Worm (Caenorhabditis elegans): ENCODE results near the gene C04G6.2.

The C04G6.2 gene

ce11 chrII:5067927-5068326, 25.1 kb upstream of the C04G6.2 start, which contains the start of gene C27A2.8:
Gene C27A2.8 (minus strand): TSS chrII:5068043.
- TF ChIP-seq attf-5 (GFP tag; optimal IDR thresholded peaks at IDR 0.05) (no peak), F22D6.2 (tag; optimal IDR thresholded peaks at IDR 0.05) (no peak), unc-130 (GFP tag; optimal IDR thresholded peaks at IDR 0.05) (no peak), lir-1 (GFP tag; conservative IDR thresholded peaks at IDR 0.05) (no peak), ama-1 (optimal IDR thresholded peaks at IDR 0.05) (no peak), ama-1 (GFP tag; optimal IDR thresholded peaks at IDR 0.05) (no peak), dpff-1 (tag; optimal IDR thresholded peaks at IDR 0.05) (no peak), ceh-58 (GFP tag; IDR thresholded peaks at IDR 0.05) (no peak), hmg-20 (GFP tag; IDR thresholded peaks at IDR 0.05) (no peak), nfya-1 (tag; optimal IDR thresholded peaks at IDR 0.05; ENCODE audit: borderline replicate concordance, insufficient read depth) (no peak), F55B11.4 (tag; optimal IDR thresholded peaks at IDR 0.05; ENCODE audit: borderline replicate concordance, insufficient read depth) (no peak), aptf-3 (GFP tag; IDR thresholded peaks at IDR 0.05) (no peak), let-607 (tag; optimal IDR thresholded peaks at IDR 0.05) (no peak), ceh-27 (GFP tag; optimal IDR thresholded peaks at IDR 0.05) (no peak), hsf-1 (GFP tag; IDR thresholded peaks at IDR 0.05) (no peak), ceh-79 (tag; optimal IDR thresholded peaks at IDR 0.05) (no peak)

- no peak for TF ChIP-seq egl-18 (GFP tag; IDR thresholded peaks at IDR 0.05)
- TF ChIP-seq bed-2 (GFP tag; IDR thresholded peaks at IDR 0.05): no peak
- no peak for TF ChIP-seq madf-6 (GFP tag; IDR thresholded peaks at IDR 0.05)
- TF ChIP-seq sptf-2 (GFP tag; optimal IDR thresholded peaks at IDR 0.05): no peak
- TF ChIP-seq snpc-3.4 (tag; optimal IDR thresholded peaks at IDR 0.05): no peak
- no peak for TF ChIP-seq Y53G8AR.9 (GFP tag; conservative IDR thresholded peaks at IDR 0.05)
- TF ChIP-seq F49E8.2 (tag; optimal IDR thresholded peaks at IDR 0.05; ENCODE audit: insufficient read depth): no peak
- TF ChIP-seq ztf-3 (GFP tag; optimal IDR thresholded peaks at IDR 0.05): no peak
- TF ChIP-seq cebp-1 (GFP tag; IDR thresholded peaks at IDR 0.05): no peak
- no peak for TF ChIP-seq cebp-1 (tag; optimal IDR thresholded peaks at IDR 0.05)
- TF ChIP-seq lin-54 (GFP tag; optimal IDR thresholded peaks at IDR 0.05): no peak
- no peak for TF ChIP-seq attf-6 (GFP tag; IDR thresholded peaks at IDR 0.05)
- TF ChIP-seq Y56A3A.18 (GFP tag; IDR thresholded peaks at IDR 0.05): no peak
- no peak for TF ChIP-seq nfya-1 (tag; optimal IDR thresholded peaks at IDR 0.05; ENCODE audit: borderline replicate concordance, insufficient read depth)
- no peak for TF ChIP-seq lsl-1 (GFP tag; optimal IDR thresholded peaks at IDR 0.05)
- TF ChIP-seq rec-8 (tag; optimal IDR thresholded peaks at IDR 0.05): no peak
- no peak for TF ChIP-seq ztf-28 (GFP tag; IDR thresholded peaks at IDR 0.05)
Observed at ce11 chrII:5069525-5069924, 23.5 kb upstream of the C04G6.2 start, which contains the start of gene idpb-2. Gene idpb-2 (minus strand): TSS chrII:5069625.

ce11 chrII:5071265-5071664, 21.8 kb upstream of the C04G6.2 start, which contains the start of gene C27A2.7:
Gene C27A2.7 (minus strand): TSS chrII:5071365.
- TF ChIP-seq F39B2.1 (GFP tag; IDR thresholded peaks at IDR 0.05) (no peak), cebp-1 (GFP tag; IDR thresholded peaks at IDR 0.05) (no peak), cebp-1 (tag; optimal IDR thresholded peaks at IDR 0.05) (no peak), nfya-2 (GFP tag; IDR thresholded peaks at IDR 0.05) (no peak), dpl-1 (GFP tag; optimal IDR thresholded peaks at IDR 0.05) (no peak), Y79H2A.3 (GFP tag; conservative IDR thresholded peaks at IDR 0.05) (no peak), bed-2 (GFP tag; IDR thresholded peaks at IDR 0.05) (no peak), madf-10 (tag; optimal IDR thresholded peaks at IDR 0.05) (no peak), ceh-27 (GFP tag; optimal IDR thresholded peaks at IDR 0.05) (no peak), mes-4 (tag; optimal IDR thresholded peaks at IDR 0.05) (no peak), aptf-2 (GFP tag; conservative IDR thresholded peaks at IDR 0.05) (no peak), attf-3 (GFP tag; conservative IDR thresholded peaks at IDR 0.05) (no peak), snpc-3.4 (tag; optimal IDR thresholded peaks at IDR 0.05) (no peak), lsy-27 (tag; optimal IDR thresholded peaks at IDR 0.05; ENCODE audit: borderline replicate concordance, insufficient read depth) (no peak)

Measured in whole organism, young adult.